Worm (Caenorhabditis elegans) whole organism, L2 larva: ENCODE measurements around the gene mccc-1.

ENCODE experiments used
- R02D3.7 ChIP-seq: fragments of 150-350 bp; optimal IDR thresholded peaks from 2 replicates; lab custom pipeline; 2014; ENCODE audit warnings: missing biosample characterization, missing genetic modification characterization
- aly-2 ChIP-seq: fragments of 150-350 bp; optimal IDR thresholded peaks from 2 replicates; lab custom pipeline; 2014; ENCODE audit warnings: missing biosample characterization, missing genetic modification characterization
- ceh-82 ChIP-seq: fragments of 150-350 bp; optimal IDR thresholded peaks from 2 replicates; lab custom pipeline; 2014; ENCODE audit warnings: missing biosample characterization, missing genetic modification characterization
- egl-27 ChIP-seq: sonication (generic microtip); optimal IDR thresholded peaks from 3 replicates; lab custom pipeline; 2017; ENCODE audit warnings: missing biosample characterization, missing genetic modification reagents, missing genetic modification characterization
- fos-1 ChIP-seq: fragments of 150-350 bp; optimal IDR thresholded peaks from 2 replicates; lab custom pipeline; 2014; ENCODE audit warnings: missing biosample characterization, missing genetic modification characterization
- lsy-2 ChIP-seq, 2 experiments: fragments of 150-350 bp in 1 of 2; sonication (generic microtip) in 1 of 2; optimal IDR thresholded peaks; 2 replicates each; lab custom pipeline; 2014 to 2017; ENCODE audit warnings: missing biosample characterization in 2 of 2, missing genetic modification characterization in 2 of 2
- mab-5 ChIP-seq: fragments of 150-350 bp; optimal IDR thresholded peaks from 2 replicates; lab custom pipeline; 2014; ENCODE audit warnings: missing biosample characterization, missing genetic modification characterization
- nhr-11 ChIP-seq: fragments of 150-350 bp; optimal IDR thresholded peaks from 2 replicates; lab custom pipeline; 2014; ENCODE audit warnings: missing biosample characterization, missing genetic modification characterization
- nhr-12 ChIP-seq: fragments of 150-350 bp; optimal IDR thresholded peaks from 2 replicates; lab custom pipeline; 2014; ENCODE audit warnings: missing biosample characterization, missing genetic modification characterization
- nhr-77 ChIP-seq: fragments of 150-350 bp; optimal IDR thresholded peaks from 2 replicates; lab custom pipeline; 2014; ENCODE audit warnings: missing biosample characterization, missing genetic modification characterization
- snpc-4 ChIP-seq: fragments of 150-350 bp; optimal IDR thresholded peaks from 2 replicates; lab custom pipeline; 2014; ENCODE audit warnings: missing biosample characterization, missing genetic modification characterization
- unc-39 ChIP-seq: fragments of 150-350 bp; optimal IDR thresholded peaks from 2 replicates; lab custom pipeline; 2014; ENCODE audit warnings: missing biosample characterization, missing genetic modification characterization
- unc-62 ChIP-seq: fragments of 150-350 bp; optimal IDR thresholded peaks from 2 replicates; lab custom pipeline; 2014; ENCODE audit warnings: missing biosample characterization, missing genetic modification reagents, missing genetic modification characterization

ce11 chrIV:9872786-9873185 lies 11.6 kb upstream of the mccc-1 start:
- no peak for TF ChIP-seq nhr-77 (tag; lab: Kevin White, UChicago)
- TF ChIP-seq fos-1 (tag; lab: Kevin White, UChicago): peak; percentile 81
- no peak for TF ChIP-seq R02D3.7 (tag; lab: Kevin White, UChicago)
- no peak for TF ChIP-seq unc-62
- no peak for TF ChIP-seq unc-39
- TF ChIP-seq lsy-2 (tag; optimal IDR thresholded peaks at IDR 0.05; lab: Kevin White, UChicago): peak in 1 of 2 experiments; percentile 34
- TF ChIP-seq egl-27 (tag; lab: Kevin White, UChicago): no peak
- no peak for TF ChIP-seq ceh-82 (tag; lab: Kevin White, UChicago)
- no peak for TF ChIP-seq aly-2 (tag; lab: Kevin White, UChicago)
- no peak for TF ChIP-seq nhr-11
- TF ChIP-seq mab-5 (tag; lab: Kevin White, UChicago): no peak
- no peak for TF ChIP-seq snpc-4 (tag; lab: Kevin White, UChicago)
- no peak for TF ChIP-seq nhr-12 (tag; lab: Kevin White, UChicago)
